Fruit fly (Drosophila melanogaster): ENCODE results near the gene CG43736.

CG43736 gene

dm6 chrX:6854563-6854962 lies 9.1 kb upstream of the CG43736 start (continued):
- TF ChIP-seq CG1647 (GFP tag; optimal IDR thresholded peaks at IDR 0.05): peak; percentile 65
- peak; percentile 87 for TF ChIP-seq CG32532 (GFP tag; IDR thresholded peaks at IDR 0.05)
- peak; percentile 69 for TF ChIP-seq danr (GFP tag; IDR thresholded peaks at IDR 0.05)
- TF ChIP-seq stwl (tag; optimal IDR thresholded peaks at IDR 0.05): peak; percentile 1
- no peak for TF ChIP-seq Lpt (GFP tag; optimal IDR thresholded peaks at IDR 0.05)
- TF ChIP-seq sim (GFP tag; IDR thresholded peaks at IDR 0.05): 0 out of 2 replicates have a peak, but pooled peaks have one; percentile 37
- peak; percentile 48 for TF ChIP-seq Jarid2 (GFP tag; optimal IDR thresholded peaks at IDR 0.05)
- peak; percentile 95 for TF ChIP-seq sens (GFP tag)
- TF ChIP-seq CG1024 (GFP tag; IDR thresholded peaks at IDR 0.05): no peak
- TF ChIP-seq CG31224 (GFP tag; IDR thresholded peaks at IDR 0.05): peak; percentile 48; the same call in 1 of the 2 replicates
- TF ChIP-seq C15 (GFP tag; IDR thresholded peaks at IDR 0.05): 0 out of 3 replicates have a peak, but pooled peaks have one; percentile 43
- no peak for TF ChIP-seq Hr39 (optimal IDR thresholded peaks at IDR 0.05)
- TF ChIP-seq Stat92E (GFP tag; optimal IDR thresholded peaks at IDR 0.05): no peak
- TF ChIP-seq pum (GFP tag; optimal IDR thresholded peaks at IDR 0.05): peak; percentile 49
- no peak for TF ChIP-seq Dll (GFP tag; IDR thresholded peaks at IDR 0.05; ENCODE audit: partially characterized antibody)
- TF ChIP-seq zen (tag; optimal IDR thresholded peaks at IDR 0.05): peak; percentile 51
- peak; percentile 68 for TF ChIP-seq HLH54F (GFP tag; optimal IDR thresholded peaks at IDR 0.05)
- no peak for TF ChIP-seq pan (optimal IDR thresholded peaks at IDR 0.05)
- peak in 1 of 2 experiments; percentile 79 for TF ChIP-seq pan (GFP tag; optimal IDR thresholded peaks at IDR 0.05 in 1 of 2, IDR thresholded peaks at IDR 0.05 in 1 of 2)
- peak; percentile 72 for TF ChIP-seq vfl (GFP tag; optimal IDR thresholded peaks at IDR 0.05)
- TF ChIP-seq Ravus (GFP tag; IDR thresholded peaks at IDR 0.05): peak; percentile 62
- TF ChIP-seq CG13775 (GFP tag; optimal IDR thresholded peaks at IDR 0.05): peak; percentile 63
- TF ChIP-seq nom (GFP tag; optimal IDR thresholded peaks at IDR 0.05): no peak
- peak; percentile 60 for TF ChIP-seq CG16815 (GFP tag; optimal IDR thresholded peaks at IDR 0.05)
- no peak for TF ChIP-seq Kr (GFP tag; optimal IDR thresholded peaks at IDR 0.05)
- TF ChIP-seq NfI (GFP tag; optimal IDR thresholded peaks at IDR 0.05): peak; percentile 73
- TF ChIP-seq CG30431 (GFP tag; optimal IDR thresholded peaks at IDR 0.05): peak; percentile 71
- peak; percentile 39 for TF ChIP-seq eyg (GFP tag; optimal IDR thresholded peaks at IDR 0.05)
- TF ChIP-seq CG30020 (tag; optimal IDR thresholded peaks at IDR 0.05): peak; percentile 1
- no peak for TF ChIP-seq Doc3 (GFP tag; IDR thresholded peaks at IDR 0.05; ENCODE audit: partially characterized antibody)
- TF ChIP-seq toy (GFP tag; IDR thresholded peaks at IDR 0.05): no peak
- peak; percentile 81 for TF ChIP-seq Xbp1 (GFP tag; optimal IDR thresholded peaks at IDR 0.05)
- TF ChIP-seq MTF-1 (GFP tag; optimal IDR thresholded peaks at IDR 0.05; ENCODE audit: borderline replicate concordance): peak; percentile 40
- TF ChIP-seq twi (tag; optimal IDR thresholded peaks at IDR 0.05): peak; percentile 23
- no peak for TF ChIP-seq Doc2 (GFP tag; IDR thresholded peaks at IDR 0.05)
- TF ChIP-seq CG17829 (tag; optimal IDR thresholded peaks at IDR 0.05): peak; percentile 70
- TF ChIP-seq onecut (GFP tag; IDR thresholded peaks at IDR 0.05): peak; percentile 70
- TF ChIP-seq CG12071 (GFP tag; optimal IDR thresholded peaks at IDR 0.05): peak; percentile 76
- TF ChIP-seq CG11504 (tag; optimal IDR thresholded peaks at IDR 0.05): peak; percentile 92
- peak; percentile 65 for TF ChIP-seq Abd-B (GFP tag; optimal IDR thresholded peaks at IDR 0.05)
- peak; percentile 53 for TF ChIP-seq CG13624 (GFP tag; optimal IDR thresholded peaks at IDR 0.05)
- peak; percentile 28 for TF ChIP-seq Ets97D (GFP tag; optimal IDR thresholded peaks at IDR 0.05)
- peak; percentile 66 for TF ChIP-seq CG11723 (GFP tag; optimal IDR thresholded peaks at IDR 0.05)
- TF ChIP-seq CG8388 (GFP tag; optimal IDR thresholded peaks at IDR 0.05): peak; percentile 84
- TF ChIP-seq CG2116 (GFP tag; optimal IDR thresholded peaks at IDR 0.05): peak; percentile 46
- TF ChIP-seq CG10462 (GFP tag; optimal IDR thresholded peaks at IDR 0.05): no peak
- TF ChIP-seq CG10543 (GFP tag; optimal IDR thresholded peaks at IDR 0.05): peak; percentile 43
- TF ChIP-seq Sox100B (GFP tag; optimal IDR thresholded peaks at IDR 0.05): peak; percentile 80
- no peak for TF ChIP-seq fd102C (GFP tag; optimal IDR thresholded peaks at IDR 0.05)
- peak; percentile 54; the same call in 2 of the 3 replicates for TF ChIP-seq gce (GFP tag; IDR thresholded peaks at IDR 0.05)
- peak; percentile 63 to 73 for TF ChIP-seq Pdp1 (GFP tag; optimal IDR thresholded peaks at IDR 0.05)

Measured in whole organism, embryonic.